Fruit fly (Drosophila melanogaster): ENCODE measurements around the gene CG33710.
A peak's percentile ranks its signal among the peaks of the same experiment; 100 is the strongest.

Gene CG33710

DNA sequence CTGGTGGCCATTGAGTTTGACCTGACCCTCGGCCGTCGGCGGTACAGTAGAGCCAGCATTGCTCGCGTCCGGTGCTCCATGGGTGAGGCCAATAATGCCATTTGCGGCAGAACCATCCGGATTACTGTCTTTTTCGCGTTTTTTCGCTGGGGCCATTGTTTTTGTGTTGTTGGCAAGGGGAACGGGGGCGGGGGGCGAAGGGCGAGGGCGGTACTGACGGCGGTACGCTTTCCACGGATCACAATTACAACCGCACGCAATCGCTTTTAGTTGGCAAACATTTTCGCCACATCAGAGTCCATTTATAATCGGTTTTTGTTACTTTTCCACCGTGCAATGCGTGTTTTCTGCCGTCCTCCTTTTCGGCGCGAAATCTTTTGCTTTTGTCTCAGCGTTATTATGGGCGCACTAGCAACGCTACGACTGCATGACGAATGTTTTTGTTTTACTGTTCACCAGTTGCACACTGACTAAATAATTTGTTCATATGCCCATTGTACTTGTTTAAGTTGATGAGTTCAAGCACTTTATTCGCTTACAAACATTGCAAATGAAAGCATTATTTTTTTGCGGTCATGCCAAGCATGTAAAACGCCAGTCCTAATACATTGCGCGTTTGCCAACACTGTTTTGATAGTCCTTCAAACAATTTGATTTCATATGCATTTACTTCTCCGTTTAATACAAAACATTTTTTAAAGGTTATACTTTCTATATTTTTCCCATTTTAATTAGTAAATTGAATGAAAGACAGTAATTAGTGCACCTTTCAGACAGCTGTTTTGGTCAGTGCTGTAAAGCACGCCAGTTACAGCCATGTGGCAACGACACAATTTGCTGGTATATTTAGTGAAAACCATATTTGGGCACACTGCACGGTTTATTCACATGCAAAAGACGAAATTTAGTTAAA lies 29.5 kb downstream of the CG33710 start, which contains the start of gene Pfdn6:
Gene Pfdn6 (plus strand): TSS at position 839 of the 913 bp plus-strand sequence.
- TF ChIP-seq CTCF (optimal IDR thresholded peaks at IDR 0.05) (no peak), CG8478 (optimal IDR thresholded peaks at IDR 0.05) (no peak)

DNA sequence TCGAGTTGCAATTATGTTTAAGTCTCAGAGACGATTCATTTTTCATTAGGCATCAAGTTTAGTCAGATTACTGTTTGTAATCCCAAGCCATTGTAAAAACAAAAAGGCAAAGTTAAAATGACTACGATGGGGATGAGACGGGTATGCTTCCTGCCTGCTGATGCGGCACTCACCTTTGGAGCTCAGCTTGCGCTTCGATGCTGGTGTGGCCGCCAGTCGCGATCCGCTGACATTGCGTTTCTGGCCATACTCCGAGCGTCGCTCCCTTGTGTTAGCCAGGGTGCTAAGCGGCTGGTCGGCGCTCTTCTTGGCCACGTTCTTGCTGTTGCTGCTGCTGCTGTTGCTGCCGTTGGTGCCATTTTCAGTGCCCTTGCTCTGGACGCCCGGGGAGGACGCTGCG lies 32.6 kb downstream of the CG33710 start:
- no peak for TF ChIP-seq CTCF (optimal IDR thresholded peaks at IDR 0.05)
- TF ChIP-seq CG8478 (optimal IDR thresholded peaks at IDR 0.05), result no peak

DNA sequence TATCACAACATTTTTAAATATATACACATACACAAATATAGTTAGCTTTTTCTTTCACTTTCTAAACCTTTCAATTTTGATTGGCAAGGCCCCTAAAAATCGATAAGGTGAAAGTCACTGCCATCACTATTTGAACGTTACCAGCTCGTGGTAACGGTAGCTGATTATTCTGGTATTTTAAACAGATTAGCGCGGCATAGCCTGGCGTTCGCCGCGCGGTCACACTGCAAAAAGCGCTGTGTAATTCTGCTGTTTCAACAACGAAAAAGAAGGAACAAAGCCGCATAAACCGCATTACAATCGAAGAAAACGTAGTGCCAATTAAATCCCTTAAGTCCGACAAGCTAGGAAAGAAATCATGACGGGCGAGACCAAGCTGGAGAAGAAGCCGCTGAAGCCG lies 37.8 kb downstream of the CG33710 start, which contains the start of gene Rpn1:
Gene Rpn1 (plus strand): TSS at position 219 of the 400 bp plus-strand sequence.
- TF ChIP-seq CTCF (optimal IDR thresholded peaks at IDR 0.05), result peak in 1 of 2 experiments; percentile 20
- TF ChIP-seq CG8478 (optimal IDR thresholded peaks at IDR 0.05), result no peak

DNA sequence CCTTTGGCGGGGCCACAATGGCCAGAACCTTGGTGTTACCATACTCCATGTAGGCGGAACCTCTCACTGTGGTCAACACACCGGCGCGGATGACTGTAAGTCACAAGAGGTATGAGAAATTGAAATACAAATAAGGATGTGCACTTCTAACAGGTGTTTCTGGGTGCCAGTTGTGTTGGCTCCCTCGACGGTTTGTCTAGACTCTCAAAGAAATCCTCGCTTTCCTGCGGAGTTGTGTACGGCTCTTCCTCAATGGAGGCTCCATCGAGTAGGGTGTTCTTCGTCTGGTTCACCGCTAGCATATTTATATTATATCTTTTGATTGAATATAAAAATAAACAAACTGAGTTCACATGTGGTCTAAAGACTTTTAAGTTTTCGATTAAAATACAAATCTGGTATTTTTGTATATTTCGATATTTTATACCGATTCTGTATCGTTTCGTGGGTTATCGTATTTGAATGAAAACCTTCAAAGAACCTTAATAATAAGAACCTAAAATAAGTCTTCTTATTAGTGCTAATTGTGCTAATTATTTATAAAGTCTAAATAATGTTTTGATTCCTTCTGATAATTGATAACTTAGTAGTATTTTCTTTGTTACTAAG lies 39.2 kb downstream of the CG33710 start, which contains the start of gene Mtr3:
Gene Mtr3 (minus strand): TSS at position 388 of the 609 bp plus-strand sequence.
- TF ChIP-seq CTCF (optimal IDR thresholded peaks at IDR 0.05), result no peak
- TF ChIP-seq CG8478 (optimal IDR thresholded peaks at IDR 0.05), result no peak

DNA sequence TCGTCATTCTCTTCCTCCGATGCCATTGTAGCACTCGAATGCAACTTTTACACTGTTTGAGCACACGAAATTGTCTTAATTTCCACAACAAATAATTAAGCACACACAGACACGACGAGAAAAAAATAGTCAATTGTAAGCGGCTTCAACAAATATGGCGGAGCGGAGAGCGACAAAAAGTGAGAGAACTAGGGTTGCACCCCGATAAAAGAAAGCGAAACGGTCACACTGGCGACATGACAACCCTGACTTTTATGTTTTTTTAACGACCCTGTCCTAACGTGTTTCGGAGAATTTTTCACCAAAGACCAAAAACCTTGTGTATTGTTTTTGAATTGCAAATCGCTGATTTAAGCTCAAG lies 42.6 kb downstream of the CG33710 start, which contains the start of the genes Mi-2 and Prp3:
Gene Mi-2 (minus strand): TSS at position 162 of the 361 bp plus-strand sequence.
Gene Prp3 (plus strand): TSS at position 247 of the 361 bp plus-strand sequence.
- TF ChIP-seq CTCF (optimal IDR thresholded peaks at IDR 0.05) (peak; percentile 47 to 52), CG8478 (optimal IDR thresholded peaks at IDR 0.05) (no peak)

DNA sequence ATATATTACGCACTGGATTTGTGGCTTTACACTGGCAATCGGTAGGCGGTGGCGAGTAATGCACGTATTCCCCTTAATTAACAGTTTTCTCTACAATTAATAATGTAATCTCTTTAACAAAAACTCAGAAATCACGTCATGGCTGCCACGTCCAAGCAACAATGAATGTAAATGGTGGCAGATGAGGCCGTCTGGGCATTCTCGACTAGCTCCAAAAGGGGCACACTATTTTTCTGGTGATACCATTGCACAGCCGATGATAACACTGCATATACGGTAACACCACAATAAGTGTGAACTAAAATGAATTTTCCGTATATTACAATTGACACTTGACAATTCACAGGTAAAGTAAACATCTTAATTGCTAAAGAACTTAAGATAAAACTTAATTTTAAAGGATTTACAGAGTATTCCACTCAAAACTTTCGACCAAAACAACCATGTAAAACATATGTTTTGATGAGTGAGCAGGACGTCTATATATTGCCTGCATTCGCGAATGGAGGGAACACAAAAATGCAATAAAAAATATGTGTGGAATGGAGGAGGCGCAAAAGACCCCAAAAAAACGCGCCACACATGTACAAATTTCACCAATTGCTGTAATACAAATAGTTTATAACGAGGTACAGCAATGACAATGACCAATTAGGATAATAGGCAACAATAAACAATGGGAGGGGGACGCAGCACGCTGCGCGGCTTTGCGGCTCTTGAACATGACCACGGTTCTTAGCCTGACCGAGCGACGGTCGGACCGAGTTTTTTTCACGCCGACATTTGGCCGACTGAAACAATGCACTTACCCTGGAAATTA lies 43.1 kb downstream of the CG33710 start:
- TF ChIP-seq CG8478 (optimal IDR thresholded peaks at IDR 0.05) (no peak), CTCF (optimal IDR thresholded peaks at IDR 0.05) (no peak)

DNA sequence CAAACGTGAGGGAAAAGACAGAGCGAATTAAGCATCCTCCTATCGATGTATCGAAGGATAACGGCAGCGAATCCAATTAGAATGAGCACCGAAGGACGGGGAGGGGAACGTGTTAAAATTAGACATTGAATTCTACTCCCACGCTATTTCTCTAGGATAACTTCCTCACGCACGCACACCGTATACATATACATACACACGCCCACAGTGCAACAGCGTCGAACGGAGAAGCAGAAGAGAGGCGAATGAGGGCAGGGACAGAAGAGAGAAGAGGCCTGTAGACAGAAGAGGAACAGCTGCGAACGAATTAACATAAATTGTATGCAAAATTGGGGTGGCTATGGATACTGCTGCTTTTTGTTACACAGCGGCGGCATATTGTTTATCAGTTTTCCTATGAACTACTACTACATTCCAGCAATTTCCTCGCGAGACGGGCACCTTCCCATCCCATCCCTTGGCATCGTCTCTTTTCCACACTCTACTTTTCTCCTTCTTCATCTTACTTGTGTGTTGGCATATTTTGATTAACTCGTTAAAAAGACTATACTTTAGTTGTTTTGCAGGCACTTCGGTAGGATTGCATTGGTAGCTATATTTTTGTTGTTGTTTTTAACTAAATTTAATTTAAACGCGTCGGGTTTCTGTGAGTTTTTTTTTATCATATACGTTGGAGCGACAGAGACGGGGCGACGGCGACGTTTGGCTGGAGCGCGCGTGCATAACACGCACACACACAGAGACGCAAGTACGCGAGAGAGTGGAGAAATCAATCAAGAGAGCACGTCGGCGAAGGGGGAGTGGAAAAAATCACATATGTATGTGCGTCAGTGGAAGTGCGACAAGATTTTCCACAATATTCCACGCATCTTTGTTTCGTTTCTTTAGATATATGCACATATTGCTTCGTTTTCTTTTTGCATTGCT lies 44.1 kb downstream of the CG33710 start:
- TF ChIP-seq CG8478 (optimal IDR thresholded peaks at IDR 0.05) (no peak), CTCF (optimal IDR thresholded peaks at IDR 0.05) (no peak)

DNA sequence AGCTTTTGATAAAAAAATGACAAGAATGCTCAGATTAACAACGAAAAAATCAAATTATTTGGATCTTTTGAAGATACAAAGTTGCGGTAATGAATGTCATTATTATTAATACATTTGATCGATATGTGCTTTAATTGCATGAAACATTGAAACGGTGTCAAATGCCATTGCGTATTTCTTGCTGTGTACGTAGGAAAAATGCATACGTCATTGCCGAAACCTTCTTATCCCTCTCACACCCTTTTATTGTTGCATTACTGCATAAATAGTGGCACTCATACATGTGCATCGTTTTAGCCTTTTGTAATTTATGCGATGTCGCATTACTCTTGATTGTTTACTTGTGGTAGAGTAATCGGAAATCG lies 44.9 kb downstream of the CG33710 start:
- TF ChIP-seq CTCF (optimal IDR thresholded peaks at IDR 0.05), result no peak
- TF ChIP-seq CG8478 (optimal IDR thresholded peaks at IDR 0.05), result no peak

DNA sequence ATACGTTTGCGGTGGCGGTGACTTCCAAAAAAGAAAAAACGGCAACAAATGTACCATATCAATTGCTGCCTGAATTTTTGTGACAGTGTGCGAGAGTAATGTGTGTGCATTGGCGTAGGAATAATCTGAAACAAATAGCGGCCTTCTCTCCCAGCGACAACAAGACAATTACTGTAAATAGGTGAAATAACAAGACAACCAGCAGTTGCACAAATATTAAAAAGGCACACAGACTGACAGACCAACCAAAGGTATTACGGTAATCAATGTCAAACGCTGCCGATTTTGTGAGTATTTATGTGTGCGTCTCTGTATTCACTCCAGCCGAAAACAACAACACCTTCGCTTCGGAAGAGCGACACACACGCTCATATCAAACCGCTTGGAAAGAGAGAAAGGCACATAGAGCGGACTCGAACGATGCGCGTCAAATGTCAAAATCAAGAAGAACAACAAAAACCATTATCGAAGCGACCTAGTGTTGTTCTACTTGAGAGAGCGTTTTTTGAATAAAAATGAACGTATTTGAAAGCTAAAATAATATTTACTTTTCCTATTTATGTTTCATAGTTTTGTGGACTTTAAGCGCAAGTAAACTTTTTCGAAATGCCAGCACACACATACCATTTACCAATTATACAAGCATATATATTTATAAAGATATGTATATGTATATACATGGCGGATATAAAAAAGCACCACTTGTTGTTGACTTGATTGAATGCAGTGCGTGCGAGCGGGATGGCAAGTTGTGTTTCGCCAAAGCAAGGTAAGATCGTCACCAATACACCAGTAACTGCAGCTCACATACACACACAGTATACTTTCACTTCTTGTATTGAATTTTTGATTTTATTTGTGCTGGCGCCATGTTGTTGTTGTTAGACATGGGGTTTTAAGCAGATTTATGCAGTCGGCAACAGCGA lies 45.5 kb downstream of the CG33710 start:
- TF ChIP-seq CTCF (optimal IDR thresholded peaks at IDR 0.05) (no peak), CG8478 (optimal IDR thresholded peaks at IDR 0.05) (no peak)

DNA sequence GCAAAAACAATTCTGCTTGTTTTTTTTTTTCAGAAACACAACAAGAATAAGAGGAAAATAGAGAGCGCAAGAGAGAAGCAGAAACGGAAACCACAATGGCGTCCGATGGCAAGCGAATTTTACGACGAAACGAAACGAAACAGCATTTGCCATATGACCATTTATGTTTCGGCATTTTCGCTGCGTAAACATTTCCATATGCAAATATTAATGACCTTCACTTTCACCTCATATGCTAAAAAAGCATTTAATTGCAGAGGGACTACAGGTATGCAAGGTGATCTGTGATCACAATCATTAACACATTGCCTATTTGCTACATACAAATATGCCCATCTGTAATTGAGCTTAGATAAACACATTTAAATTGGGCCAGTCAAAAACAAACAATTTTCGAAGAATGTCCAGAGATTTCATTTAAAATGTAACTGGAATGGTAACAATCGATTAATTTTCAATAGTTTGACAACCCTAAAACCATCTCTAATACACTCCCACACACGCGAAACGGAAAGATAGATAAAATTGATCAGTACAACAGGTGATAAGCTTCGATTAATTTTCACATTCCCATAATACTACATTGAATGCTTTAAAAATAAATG lies 46.3 kb downstream of the CG33710 start:
- TF ChIP-seq CG8478 (optimal IDR thresholded peaks at IDR 0.05) (no peak), CTCF (optimal IDR thresholded peaks at IDR 0.05) (no peak)

DNA sequence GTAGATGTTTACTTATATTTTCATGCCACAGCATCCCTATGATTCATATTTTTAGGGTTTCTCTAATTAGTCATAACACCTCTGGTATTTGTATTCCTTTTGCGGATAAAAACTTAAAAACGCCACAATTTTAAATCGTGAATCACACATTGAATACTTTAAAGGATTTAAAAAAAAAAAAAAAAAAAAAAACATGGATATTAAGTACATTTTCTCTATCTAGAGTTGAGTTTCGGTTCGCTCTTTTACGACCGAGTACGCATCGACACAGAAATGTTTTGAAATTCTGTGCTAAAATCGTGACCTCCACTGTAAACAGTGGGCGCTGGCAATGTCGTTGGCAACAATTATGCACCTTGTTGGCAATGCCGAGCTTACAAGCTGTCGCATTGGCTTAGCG lies 47.2 kb downstream of the CG33710 start:
- TF ChIP-seq CG8478 (optimal IDR thresholded peaks at IDR 0.05), result no peak
- no peak for TF ChIP-seq CTCF (optimal IDR thresholded peaks at IDR 0.05)

DNA sequence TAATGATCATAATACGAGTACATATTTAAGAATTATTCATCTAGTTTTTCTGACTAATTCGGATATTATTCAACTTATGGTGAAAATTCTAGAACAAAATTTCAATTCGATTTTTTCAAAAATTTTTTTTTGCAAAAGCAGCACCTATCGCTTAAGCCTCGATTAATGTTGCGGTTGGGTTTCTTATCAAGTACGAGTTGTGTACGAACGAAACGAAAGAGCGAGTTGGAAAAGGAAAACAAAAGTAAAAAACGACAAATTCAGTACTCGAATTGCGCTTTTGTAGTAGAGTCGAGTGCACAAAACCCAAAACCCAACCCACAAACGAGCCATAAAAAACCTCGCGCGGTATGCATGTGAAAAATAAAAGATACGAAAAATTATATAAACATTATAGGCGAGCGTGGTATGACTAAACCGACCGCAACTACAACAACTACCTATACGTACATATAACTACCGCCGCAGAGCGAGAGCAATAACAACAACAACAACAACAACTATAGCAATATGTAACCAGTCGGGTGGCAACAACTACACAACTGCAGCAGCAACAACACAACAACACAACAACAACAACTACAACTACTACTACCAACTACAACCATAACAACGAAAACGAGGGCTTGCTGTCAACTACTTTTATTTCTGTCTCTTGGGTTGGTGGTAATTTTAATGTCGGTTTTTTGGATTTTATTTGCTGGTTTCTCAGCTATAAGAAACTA lies 48.0 kb downstream of the CG33710 start:
- TF ChIP-seq CTCF (optimal IDR thresholded peaks at IDR 0.05) (no peak), CG8478 (optimal IDR thresholded peaks at IDR 0.05) (no peak)

Measured in S2 (cell line).